Worm (Caenorhabditis elegans) whole organism, mixed stage, embryonic: ENCODE results near the gene fbxa-181.

Source experiments
- bed-3 ChIP-seq: fragments of 200-800 bp; sonication (Bioruptor generic); optimal IDR thresholded peaks from 3 replicates; lab custom pipeline; 2018; ENCODE audit warnings: mild to moderate bottlenecking, missing genetic modification characterization, moderate library complexity, missing compliant biosample characterization
- ceh-43 ChIP-seq: fragments of 200-800 bp; sonication (Bioruptor generic); optimal IDR thresholded peaks from 2 replicates; lab custom pipeline; 2018; ENCODE audit warnings: mild to moderate bottlenecking, missing genetic modification characterization, moderate library complexity, missing compliant biosample characterization
- mab-5 ChIP-seq: fragments of 150-350 bp; optimal IDR thresholded peaks from 2 replicates; lab custom pipeline; 2014; ENCODE audit warnings: missing biosample characterization, missing genetic modification characterization
- nhr-2 ChIP-seq: fragments of 150-350 bp; optimal IDR thresholded peaks from 2 replicates; lab custom pipeline; 2014; ENCODE audit warnings: missing biosample characterization, missing genetic modification characterization
- nhr-28 ChIP-seq: fragments of 150-350 bp; optimal IDR thresholded peaks from 2 replicates; lab custom pipeline; 2014; ENCODE audit warnings: missing biosample characterization, missing genetic modification characterization

DNA sequence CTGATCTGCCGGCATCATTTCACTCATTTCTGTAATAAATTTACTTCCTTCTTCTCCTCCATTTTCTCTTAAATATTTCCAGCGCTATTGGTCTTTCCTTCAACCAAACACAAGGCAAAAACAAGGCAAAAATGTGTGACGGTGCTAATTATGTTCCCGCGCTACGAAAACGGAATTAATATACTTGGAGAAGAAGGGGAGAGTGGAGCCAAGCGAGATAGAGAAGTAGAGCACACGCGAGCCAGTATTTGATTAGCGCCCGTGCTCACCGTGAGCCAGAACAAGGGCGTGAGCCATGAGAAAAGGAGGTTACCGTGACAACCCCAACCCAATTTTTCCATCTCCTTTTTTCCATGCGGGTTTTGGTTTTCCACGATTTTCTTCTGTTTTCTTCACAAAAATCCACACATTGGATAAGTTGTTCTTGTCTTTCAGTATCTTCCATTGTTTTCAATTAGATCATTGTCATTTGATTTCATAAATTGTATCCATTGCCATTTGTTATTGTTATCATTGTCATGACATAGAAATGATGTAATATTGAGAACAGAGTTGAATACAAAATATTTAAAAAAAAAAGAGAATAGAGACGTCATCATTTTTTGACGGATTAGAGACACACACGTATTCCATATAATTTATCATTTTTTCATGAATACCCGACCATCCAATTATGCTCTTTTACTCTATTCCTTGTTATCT lies 36.9 kb downstream of the fbxa-181 start, which contains the start of gene F20G2.6:
- TF ChIP-seq nhr-2 (tag; lab: Kevin White, UChicago) (no peak), bed-3 (GFP tag; lab: Kevin White, UChicago) (no peak), nhr-28 (tag; lab: Kevin White, UChicago) (no peak), ceh-43 (GFP tag; lab: Kevin White, UChicago) (no peak), mab-5 (tag; lab: Kevin White, UChicago) (no peak)
